Worm (Caenorhabditis elegans): ENCODE results near the gene ddl-3.
A peak's percentile ranks its signal among the peaks of the same experiment; 100 is the strongest.
"Not testable (repeated sequence)": the region's sequence is repeated elsewhere in the genome, so short reads cannot be mapped to it uniquely, and the experiment has no call there.

ddl-3 gene

ce11 chrII:14349356-14349923, 5.2 kb upstream of the ddl-3 start, which contains the start of the genes Y54G11A.17, lin-7 and elof-1 (continued):
- TF ChIP-seq nhr-6 (tag; optimal IDR thresholded peaks at IDR 0.05) = peak; percentile 61
- TF ChIP-seq nhr-11 (tag; optimal IDR thresholded peaks at IDR 0.05) = no peak
- TF ChIP-seq lsy-2 (tag; optimal IDR thresholded peaks at IDR 0.05) = peak; percentile 99 to 100
- peak; percentile 83 for TF ChIP-seq sma-3 (GFP tag; optimal IDR thresholded peaks at IDR 0.05)
- TF ChIP-seq nhr-12 (tag; optimal IDR thresholded peaks at IDR 0.05) = no peak

- TF ChIP-seq nhr-21, lsy-2, lin-39 (tag; optimal IDR thresholded peaks at IDR 0.05): not testable (repeated sequence)
These were observed 2.0 kb upstream of the ddl-3 start, which contains the start of gene Y54G11A.9 for ce11 chrII:14346243-14346642. TSS of gene Y54G11A.9 (minus strand) at chrII:14346438.

- TF ChIP-seq crh-2 (tag; optimal IDR thresholded peaks at IDR 0.05) = no peak
- TF ChIP-seq mab-5 (tag; optimal IDR thresholded peaks at IDR 0.05) = no peak
- no peak for TF ChIP-seq nhr-12 (tag; optimal IDR thresholded peaks at IDR 0.05)
- no peak for TF ChIP-seq unc-39 (tag; optimal IDR thresholded peaks at IDR 0.05)
- no peak for TF ChIP-seq zag-1 (tag; optimal IDR thresholded peaks at IDR 0.05)
- TF ChIP-seq elt-1 (tag; optimal IDR thresholded peaks at IDR 0.05) = no peak
- TF ChIP-seq nhr-11 (tag; optimal IDR thresholded peaks at IDR 0.05) = no peak
- no peak for TF ChIP-seq nhr-21 (tag; optimal IDR thresholded peaks at IDR 0.05)
- no peak for TF ChIP-seq lin-13 (GFP tag; optimal IDR thresholded peaks at IDR 0.05)
- TF ChIP-seq ztf-4 (tag; optimal IDR thresholded peaks at IDR 0.05) = no peak
These were observed 23.0 kb downstream of the ddl-3 start for ce11 chrII:14321225-14321624.

- TF ChIP-seq F13H6.1 (tag; optimal IDR thresholded peaks at IDR 0.05) (no peak), ZK546.5 (tag; optimal IDR thresholded peaks at IDR 0.05) (no peak), nhr-23 (tag; optimal IDR thresholded peaks at IDR 0.05) (no peak), mbf-1 (tag; optimal IDR thresholded peaks at IDR 0.05) (no peak), unc-55 (GFP tag; optimal IDR thresholded peaks at IDR 0.05) (no peak), nhr-21 (tag; optimal IDR thresholded peaks at IDR 0.05) (no peak), ceh-16 (tag; optimal IDR thresholded peaks at IDR 0.05) (no peak), nhr-237 (tag; optimal IDR thresholded peaks at IDR 0.05) (no peak), sma-3 (GFP tag; optimal IDR thresholded peaks at IDR 0.05) (no peak), sem-4 (tag; optimal IDR thresholded peaks at IDR 0.05) (no peak), ztf-11 (tag; optimal IDR thresholded peaks at IDR 0.05) (no peak), egl-27 (tag; optimal IDR thresholded peaks at IDR 0.05) (no peak), zag-1 (tag; optimal IDR thresholded peaks at IDR 0.05) (no peak), mdl-1 (tag; optimal IDR thresholded peaks at IDR 0.05) (no peak), fos-1 (tag; optimal IDR thresholded peaks at IDR 0.05) (no peak)
These were observed 25.0 kb downstream of the ddl-3 start for ce11 chrII:14319227-14319626.

- TF ChIP-seq nhr-77 (tag; optimal IDR thresholded peaks at IDR 0.05) = no peak
- TF ChIP-seq lin-13 (GFP tag; optimal IDR thresholded peaks at IDR 0.05) = no peak
- TF ChIP-seq nhr-25 (tag; optimal IDR thresholded peaks at IDR 0.05) = no peak
- TF ChIP-seq ZK546.5 (tag; optimal IDR thresholded peaks at IDR 0.05) = no peak
- TF ChIP-seq gmeb-1 (tag; optimal IDR thresholded peaks at IDR 0.05) = no peak
- no peak for TF ChIP-seq nhr-129 (tag; optimal IDR thresholded peaks at IDR 0.05)
- TF ChIP-seq nhr-237 (tag; optimal IDR thresholded peaks at IDR 0.05) = no peak
- TF ChIP-seq nhr-12 (tag; optimal IDR thresholded peaks at IDR 0.05) = no peak
- TF ChIP-seq C34F6.9 (tag; optimal IDR thresholded peaks at IDR 0.05) = no peak
- TF ChIP-seq blmp-1 (tag; optimal IDR thresholded peaks at IDR 0.05; ENCODE audit: insufficient read depth) = no peak
- TF ChIP-seq lsy-2 (tag; optimal IDR thresholded peaks at IDR 0.05) = no peak
- no peak for TF ChIP-seq skn-1 (tag; optimal IDR thresholded peaks at IDR 0.05)
- no peak for TF ChIP-seq ceh-82 (tag; optimal IDR thresholded peaks at IDR 0.05)
- TF ChIP-seq ztf-1 (GFP tag; conservative IDR thresholded peaks at IDR 0.05) = no peak
- no peak for TF ChIP-seq peb-1 (tag; optimal IDR thresholded peaks at IDR 0.05)
- no peak for TF ChIP-seq crh-2 (tag; optimal IDR thresholded peaks at IDR 0.05)
These were observed 26.2 kb downstream of the ddl-3 start, which contains the start of gene Y54G11A.14 for ce11 chrII:14318027-14318426. TSS of gene Y54G11A.14 (plus strand) at chrII:14318158.
